Worm (Caenorhabditis elegans) whole organism, midembryonic: ENCODE results near the gene Y48E1C.1.
A peak's percentile ranks its signal among the peaks of the same experiment; 100 is the strongest.

Experiments used
- T22C8.4 ChIP-seq: fragments of 200-800 bp; sonication (Bioruptor generic); IDR thresholded peaks from 2 replicates; pipeline ENCODE4 v1.3.6; 2022; ENCODE audit warnings: missing genetic modification characterization, missing compliant biosample characterization
- flt-1 ChIP-seq: fragments of 200-800 bp; sonication (Bioruptor generic); IDR thresholded peaks from 2 replicates; pipeline ENCODE4 v1.3.6; 2022; ENCODE audit warnings: missing genetic modification characterization, missing compliant biosample characterization
- klf-2 ChIP-seq: fragments of 200-800 bp; sonication (Bioruptor generic); conservative IDR thresholded peaks from 2 replicates; pipeline ENCODE4 v1.3.6; 2022; ENCODE audit warnings: missing genetic modification reagents, missing genetic modification characterization, missing compliant biosample characterization
- med-1 ChIP-seq: sonication (generic microtip); optimal IDR thresholded peaks from 2 replicates; lab custom pipeline; 2017; ENCODE audit warnings: missing genetic modification characterization, mild to moderate bottlenecking, missing compliant biosample characterization, antibody characterized with exemption, missing genetic modification reagents; ENCODE audit not compliant: insufficient read depth
- ref-1 ChIP-seq: fragments of 200-800 bp; sonication (Bioruptor generic); conservative IDR thresholded peaks from 2 replicates; pipeline ENCODE4 v1.3.6; 2022; ENCODE audit warnings: missing genetic modification reagents, missing genetic modification characterization, missing compliant biosample characterization
- tab-1 ChIP-seq: fragments of 200-800 bp; sonication (Bioruptor generic); IDR thresholded peaks from 2 replicates; pipeline ENCODE4 v1.3.6; 2022; ENCODE audit warnings: missing genetic modification characterization, missing compliant biosample characterization
- ztf-23 ChIP-seq: fragments of 200-800 bp; sonication (Bioruptor generic); IDR thresholded peaks from 2 replicates; pipeline ENCODE4 v1.3.6; 2022; ENCODE audit warnings: missing genetic modification reagents, missing genetic modification characterization, missing compliant biosample characterization
- ztf-29 ChIP-seq: fragments of 200-800 bp; sonication (Bioruptor generic); IDR thresholded peaks from 2 replicates; pipeline ENCODE4 v1.3.6; 2022; ENCODE audit warnings: missing genetic modification reagents, missing genetic modification characterization, missing compliant biosample characterization

DNA sequence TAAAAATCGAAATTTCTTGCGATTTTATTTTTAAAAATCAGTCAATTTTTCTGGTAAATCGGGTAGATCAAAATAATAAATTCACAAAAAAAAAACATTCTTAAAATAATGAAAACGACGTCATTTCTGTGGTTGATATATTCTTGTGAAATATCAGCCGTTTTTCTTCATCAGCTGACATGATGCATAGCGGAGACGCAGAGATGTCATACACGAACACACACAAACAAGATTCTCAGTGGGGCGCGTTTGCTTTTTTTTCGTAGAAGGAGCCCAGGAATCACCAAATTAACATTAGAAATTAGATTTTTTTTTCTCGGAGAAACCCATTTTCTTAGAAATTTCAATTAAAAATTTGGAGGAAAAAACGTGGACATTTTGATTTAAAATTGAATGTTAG, 32.9 kb downstream of the Y48E1C.1 start:
- TF ChIP-seq med-1 (GFP tag; lab: Kevin White, UChicago), result no peak
- no peak for TF ChIP-seq ref-1 (GFP tag; lab: Robert Waterston, UW)
- no peak for TF ChIP-seq ztf-29
- 0 out of 2 replicates have a peak, but pooled peaks have one; percentile 46 for TF ChIP-seq flt-1
- no peak for TF ChIP-seq ztf-23 (GFP tag; lab: Robert Waterston, UW)
- no peak for TF ChIP-seq tab-1 (GFP tag; lab: Robert Waterston, UW)
- no peak for TF ChIP-seq T22C8.4 (GFP tag; lab: Robert Waterston, UW)
- TF ChIP-seq klf-2 (GFP tag; lab: Robert Waterston, UW), result no peak
